Fruit fly (Drosophila melanogaster): ENCODE data around the gene ncd.
A peak's percentile ranks its signal among the peaks of the same experiment; 100 is the strongest.

ncd gene

dm6 chr3R:29774360-29775193, 32.4 kb downstream of the ncd start:
- TF ChIP-seq h (optimal IDR thresholded peaks at IDR 0.05) = no peak
- TF ChIP-seq psq (optimal IDR thresholded peaks at IDR 0.05) = no peak
- no peak for TF ChIP-seq insv (optimal IDR thresholded peaks at IDR 0.05)
- TF ChIP-seq ttk (optimal IDR thresholded peaks at IDR 0.05) = no peak
- no peak for TF ChIP-seq Sin3A (optimal IDR thresholded peaks at IDR 0.05)
- no peak for TF ChIP-seq Myc (optimal IDR thresholded peaks at IDR 0.05)

- no peak for TF ChIP-seq insv (optimal IDR thresholded peaks at IDR 0.05)
- TF ChIP-seq psq (optimal IDR thresholded peaks at IDR 0.05) = peak; percentile 61
Observed at dm6 chr3R:29773833-29774324, 33.0 kb downstream of the ncd start.

dm6 chr3R:29772795-29773331, 34.1 kb downstream of the ncd start:
- no peak for TF ChIP-seq ttk (optimal IDR thresholded peaks at IDR 0.05)
- TF ChIP-seq Sin3A (optimal IDR thresholded peaks at IDR 0.05) = no peak
- no peak for TF ChIP-seq h (optimal IDR thresholded peaks at IDR 0.05)

- TF ChIP-seq Myc (optimal IDR thresholded peaks at IDR 0.05) = no peak
- TF ChIP-seq psq (optimal IDR thresholded peaks at IDR 0.05) = peak; percentile 99
- TF ChIP-seq Sin3A (optimal IDR thresholded peaks at IDR 0.05) = no peak
Observed at dm6 chr3R:29772090-29772794, 34.7 kb downstream of the ncd start.

dm6 chr3R:29771645-29772089, 35.3 kb downstream of the ncd start:
- TF ChIP-seq h (optimal IDR thresholded peaks at IDR 0.05) (no peak), insv (optimal IDR thresholded peaks at IDR 0.05) (no peak), ttk (optimal IDR thresholded peaks at IDR 0.05) (no peak), Sin3A (optimal IDR thresholded peaks at IDR 0.05) (no peak), Myc (optimal IDR thresholded peaks at IDR 0.05) (no peak), psq (optimal IDR thresholded peaks at IDR 0.05) (no peak)

dm6 chr3R:29770930-29771329, 36.0 kb downstream of the ncd start:
- TF ChIP-seq Myc (optimal IDR thresholded peaks at IDR 0.05) (no peak), psq (optimal IDR thresholded peaks at IDR 0.05) (no peak), insv (optimal IDR thresholded peaks at IDR 0.05) (no peak), Sin3A (optimal IDR thresholded peaks at IDR 0.05) (no peak), h (optimal IDR thresholded peaks at IDR 0.05) (no peak), ttk (optimal IDR thresholded peaks at IDR 0.05) (no peak)

dm6 chr3R:29767236-29767635, 39.7 kb downstream of the ncd start:
- TF ChIP-seq psq (optimal IDR thresholded peaks at IDR 0.05) = no peak

- TF ChIP-seq Myc (optimal IDR thresholded peaks at IDR 0.05) (no peak), ttk (optimal IDR thresholded peaks at IDR 0.05) (no peak), Sin3A (optimal IDR thresholded peaks at IDR 0.05) (no peak), insv (optimal IDR thresholded peaks at IDR 0.05) (no peak), psq (optimal IDR thresholded peaks at IDR 0.05) (no peak), h (optimal IDR thresholded peaks at IDR 0.05) (no peak)
Observed at dm6 chr3R:29765267-29766095, 41.4 kb downstream of the ncd start, which contains the start of gene kay. Gene kay (plus strand): TSS chr3R:29765995.

dm6 chr3R:29764249-29765042, 42.5 kb downstream of the ncd start:
- TF ChIP-seq insv (optimal IDR thresholded peaks at IDR 0.05) (no peak), h (optimal IDR thresholded peaks at IDR 0.05) (no peak), ttk (optimal IDR thresholded peaks at IDR 0.05) (no peak), psq (optimal IDR thresholded peaks at IDR 0.05) (no peak), Sin3A (optimal IDR thresholded peaks at IDR 0.05) (no peak), Myc (optimal IDR thresholded peaks at IDR 0.05) (no peak)

- TF ChIP-seq Sin3A (optimal IDR thresholded peaks at IDR 0.05) (no peak), insv (optimal IDR thresholded peaks at IDR 0.05) (no peak), Myc (optimal IDR thresholded peaks at IDR 0.05) (no peak), psq (optimal IDR thresholded peaks at IDR 0.05) (no peak), ttk (optimal IDR thresholded peaks at IDR 0.05) (no peak), h (optimal IDR thresholded peaks at IDR 0.05) (no peak)
Observed at dm6 chr3R:29763804-29764203, 43.1 kb downstream of the ncd start.

- TF ChIP-seq psq (optimal IDR thresholded peaks at IDR 0.05) = no peak
- TF ChIP-seq insv (optimal IDR thresholded peaks at IDR 0.05) = no peak
- no peak for TF ChIP-seq Sin3A (optimal IDR thresholded peaks at IDR 0.05)
- TF ChIP-seq ttk (optimal IDR thresholded peaks at IDR 0.05) = no peak
- no peak for TF ChIP-seq Myc (optimal IDR thresholded peaks at IDR 0.05)
- no peak for TF ChIP-seq h (optimal IDR thresholded peaks at IDR 0.05)
Observed at dm6 chr3R:29763154-29763553, 43.8 kb downstream of the ncd start.

Data from Kc167 (cell line).